Fruit fly (Drosophila melanogaster): ENCODE measurements around the gene Lamtor1.

Lamtor1 gene

DNA sequence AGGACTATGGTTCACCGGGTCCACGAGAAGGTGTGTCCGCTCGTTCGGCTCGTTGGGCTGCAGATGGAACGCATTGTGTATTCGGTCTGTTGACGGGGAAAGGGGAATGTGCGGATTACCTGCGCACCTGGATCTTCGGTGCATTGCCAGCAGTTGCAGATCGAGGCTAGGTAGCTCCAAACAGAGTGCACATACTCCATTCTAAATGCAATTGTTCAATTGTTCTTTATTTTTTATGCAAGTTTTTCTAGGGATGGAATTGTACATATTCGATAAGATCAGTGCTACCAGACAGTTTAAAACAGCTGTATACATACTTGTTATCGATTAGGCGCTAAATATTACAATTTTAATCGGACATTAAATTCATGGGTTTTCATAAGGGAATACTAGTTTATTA, at the start of gene Lamtor1:
Gene Lamtor1, minus strand, starts transcription at position 268 of the 400 bp plus-strand sequence.
- TF ChIP-seq Dll (optimal IDR thresholded peaks at IDR 0.05) (no peak), EcR (GFP tag; optimal IDR thresholded peaks at IDR 0.05) (no peak), usp (GFP tag; optimal IDR thresholded peaks at IDR 0.05) (no peak), CG8478 (optimal IDR thresholded peaks at IDR 0.05) (no peak), psq (optimal IDR thresholded peaks at IDR 0.05) (no peak), pan (optimal IDR thresholded peaks at IDR 0.05) (no peak)

dm6 chr3L:20062546-20062945, 33.7 kb upstream of the Lamtor1 start:
- TF ChIP-seq CG8478 (optimal IDR thresholded peaks at IDR 0.05) (no peak), psq (optimal IDR thresholded peaks at IDR 0.05) (no peak), usp (GFP tag; optimal IDR thresholded peaks at IDR 0.05) (no peak), EcR (GFP tag; optimal IDR thresholded peaks at IDR 0.05) (no peak), pan (optimal IDR thresholded peaks at IDR 0.05) (no peak), Dll (optimal IDR thresholded peaks at IDR 0.05) (no peak)

dm6 chr3L:20036610-20037009, 7.8 kb upstream of the Lamtor1 start:
- TF ChIP-seq CG8478 (optimal IDR thresholded peaks at IDR 0.05) (no peak), pan (optimal IDR thresholded peaks at IDR 0.05) (no peak), psq (optimal IDR thresholded peaks at IDR 0.05) (no peak), usp (GFP tag; optimal IDR thresholded peaks at IDR 0.05) (no peak), Dll (optimal IDR thresholded peaks at IDR 0.05) (no peak), EcR (GFP tag; optimal IDR thresholded peaks at IDR 0.05) (no peak)

DNA sequence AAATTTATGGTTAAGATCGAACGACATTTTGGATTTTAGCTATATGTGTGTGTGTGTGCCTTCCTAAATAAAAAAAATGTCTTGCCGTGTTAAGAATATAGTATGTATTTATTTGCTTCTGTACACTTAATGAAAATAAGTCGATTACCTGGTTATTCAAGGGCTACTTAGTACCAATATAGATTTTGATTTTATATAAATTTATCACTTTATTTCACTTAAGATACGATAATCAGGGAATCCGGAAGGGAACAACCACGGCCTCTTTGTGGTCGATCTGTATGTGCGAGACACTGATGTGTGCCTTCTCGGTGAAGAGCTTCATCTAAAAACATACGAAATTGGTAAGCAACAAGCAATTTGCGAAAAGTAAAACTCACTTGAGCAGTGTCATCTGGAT, 1.1 kb downstream of the Lamtor1 start, which contains the start of gene CG14183:
Gene CG14183, minus strand, starts transcription at position 101 of the 400 bp plus-strand sequence.
- no peak for TF ChIP-seq psq (optimal IDR thresholded peaks at IDR 0.05)
- no peak for TF ChIP-seq EcR (GFP tag; optimal IDR thresholded peaks at IDR 0.05)
- no peak for TF ChIP-seq Dll (optimal IDR thresholded peaks at IDR 0.05)
- TF ChIP-seq CG8478 (optimal IDR thresholded peaks at IDR 0.05) = no peak
- TF ChIP-seq pan (optimal IDR thresholded peaks at IDR 0.05) = no peak
- no peak for TF ChIP-seq usp (GFP tag; optimal IDR thresholded peaks at IDR 0.05)

dm6 chr3L:20006269-20007265, 22.3 kb downstream of the Lamtor1 start:
- TF ChIP-seq psq (optimal IDR thresholded peaks at IDR 0.05) = no peak
- TF ChIP-seq CG8478 (optimal IDR thresholded peaks at IDR 0.05) = no peak

DNA sequence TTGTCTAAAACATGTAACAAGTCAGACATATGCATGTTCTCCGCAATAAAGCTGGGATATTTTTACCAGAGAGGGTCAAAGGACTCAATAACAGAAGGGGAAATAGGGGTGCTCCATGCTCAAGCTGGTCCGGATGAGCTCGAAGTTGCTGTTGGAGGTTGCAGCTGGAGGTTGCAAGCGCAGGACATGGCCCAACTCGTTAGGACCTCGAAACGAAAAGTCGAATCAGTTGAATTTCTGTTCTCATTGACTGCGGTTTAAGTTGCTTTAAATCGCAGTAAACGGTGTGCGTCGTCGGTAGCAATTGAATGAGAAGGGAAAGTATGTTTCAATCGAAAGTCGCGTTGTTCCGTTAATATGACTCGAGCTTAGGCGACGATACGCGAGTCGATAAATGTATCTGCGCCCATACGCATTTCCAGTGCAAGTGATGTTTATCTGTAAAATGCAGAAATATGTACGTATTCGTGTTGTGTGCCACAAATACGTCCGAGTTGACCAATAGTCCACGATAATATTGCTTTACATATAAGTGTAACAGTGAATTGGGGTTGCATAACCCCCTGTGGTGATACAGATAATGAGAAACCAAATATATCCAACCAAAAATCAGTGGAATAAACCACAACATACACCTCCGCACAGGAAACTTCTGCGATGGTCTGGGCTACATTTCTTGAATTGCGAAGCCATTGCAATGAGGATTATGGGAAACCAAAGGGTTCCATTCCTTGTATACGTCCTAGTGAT, 23.6 kb downstream of the Lamtor1 start, which contains the start of gene kug:
Gene kug, plus strand, starts transcription at position 269 of the 750 bp plus-strand sequence.
- TF ChIP-seq pan (optimal IDR thresholded peaks at IDR 0.05) = no peak
- no peak for TF ChIP-seq CG8478 (optimal IDR thresholded peaks at IDR 0.05)
- TF ChIP-seq Dll (optimal IDR thresholded peaks at IDR 0.05) = no peak
- no peak for TF ChIP-seq EcR (GFP tag; optimal IDR thresholded peaks at IDR 0.05)
- no peak for TF ChIP-seq usp (GFP tag; optimal IDR thresholded peaks at IDR 0.05)
- no peak for TF ChIP-seq psq (optimal IDR thresholded peaks at IDR 0.05)

- no peak for TF ChIP-seq Dll (optimal IDR thresholded peaks at IDR 0.05)
- TF ChIP-seq EcR (GFP tag; optimal IDR thresholded peaks at IDR 0.05) = no peak
- TF ChIP-seq usp (GFP tag; optimal IDR thresholded peaks at IDR 0.05) = no peak
- TF ChIP-seq CG8478 (optimal IDR thresholded peaks at IDR 0.05) = no peak
- no peak for TF ChIP-seq psq (optimal IDR thresholded peaks at IDR 0.05)
- TF ChIP-seq pan (optimal IDR thresholded peaks at IDR 0.05) = no peak
These were observed 24.4 kb downstream of the Lamtor1 start for dm6 chr3L:20004442-20004869.

DNA sequence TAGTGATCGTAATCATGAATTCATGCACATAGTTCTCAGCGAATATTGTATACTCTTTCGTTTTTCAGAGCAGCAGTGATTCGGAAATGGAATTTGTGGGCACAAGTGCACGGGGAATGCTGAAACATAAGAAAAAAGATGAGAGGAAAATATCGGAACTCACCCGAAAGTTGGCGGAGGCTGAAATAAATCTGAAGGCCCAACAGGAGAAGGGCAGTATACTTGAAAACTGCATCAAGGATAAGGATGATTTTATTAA, 25.7 kb downstream of the Lamtor1 start:
- TF ChIP-seq Dll (optimal IDR thresholded peaks at IDR 0.05) (no peak), psq (optimal IDR thresholded peaks at IDR 0.05) (no peak)

dm6 chr3L:20002482-20003234, 26.2 kb downstream of the Lamtor1 start, which contains the start of gene CG7668:
CG7668 (plus strand) TSS chr3L:20002736.
- TF ChIP-seq pan (optimal IDR thresholded peaks at IDR 0.05) (peak; percentile 49), usp (GFP tag; optimal IDR thresholded peaks at IDR 0.05) (no peak)

DNA sequence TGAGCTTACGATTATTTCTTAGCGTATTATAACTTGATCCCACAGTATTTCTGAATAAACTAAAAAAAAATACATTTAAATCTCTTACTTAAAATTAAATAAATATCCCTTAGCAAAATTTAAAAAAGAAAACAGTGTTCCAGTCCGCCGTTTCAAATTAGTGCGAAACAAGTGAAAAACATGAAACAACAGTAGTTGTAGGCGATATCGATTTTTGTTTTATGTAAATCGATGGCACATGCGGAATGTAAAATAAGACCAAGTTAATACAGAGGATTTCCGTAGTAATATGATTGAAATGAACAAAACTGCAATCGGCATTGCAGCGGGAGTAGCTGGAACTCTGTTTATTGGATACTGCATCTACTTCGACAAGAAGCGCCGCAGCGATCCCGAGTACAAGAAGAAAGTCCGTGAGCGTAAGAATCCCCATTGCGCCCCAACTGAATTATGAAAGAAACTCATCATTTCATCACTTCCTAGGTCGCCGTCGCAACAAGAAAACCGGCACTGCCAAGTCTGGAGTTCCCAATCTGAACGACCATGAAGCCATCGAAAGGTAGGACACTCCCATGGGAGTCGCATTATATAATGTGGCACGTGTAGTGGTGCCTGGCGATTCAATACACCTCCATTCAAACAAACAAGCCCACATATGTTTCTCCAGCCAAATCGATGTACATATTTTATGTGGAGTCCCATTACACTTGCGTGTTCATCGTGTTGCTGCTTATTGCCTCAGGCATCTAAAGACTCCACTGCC, 27.8 kb downstream of the Lamtor1 start:
- TF ChIP-seq CG8478 (optimal IDR thresholded peaks at IDR 0.05) (no peak), EcR (GFP tag; optimal IDR thresholded peaks at IDR 0.05) (no peak), psq (optimal IDR thresholded peaks at IDR 0.05) (no peak), Dll (optimal IDR thresholded peaks at IDR 0.05) (no peak), pan (optimal IDR thresholded peaks at IDR 0.05) (no peak), usp (GFP tag; optimal IDR thresholded peaks at IDR 0.05) (no peak)

- TF ChIP-seq EcR (GFP tag; optimal IDR thresholded peaks at IDR 0.05) (no peak), CG8478 (optimal IDR thresholded peaks at IDR 0.05) (no peak), usp (GFP tag; optimal IDR thresholded peaks at IDR 0.05) (no peak), Dll (optimal IDR thresholded peaks at IDR 0.05) (no peak), psq (optimal IDR thresholded peaks at IDR 0.05) (no peak), pan (optimal IDR thresholded peaks at IDR 0.05) (no peak)
These were observed 28.6 kb downstream of the Lamtor1 start, which contains the start of the genes Tom20 and Gabat for dm6 chr3L:20000081-20000736. Tom20 (plus strand) TSS chr3L:20000644. Gabat (minus strand) TSS chr3L:20000686.
